Worm (Caenorhabditis elegans) whole organism, L4/young adult: ENCODE measurements around the gene aptf-2.
"Not testable (repeated sequence)": the region's sequence is repeated elsewhere in the genome, so short reads cannot be mapped to it uniquely, and the experiment has no call there.

ENCODE experiments used
- W03F9.2 ChIP-seq: fragments of 150-350 bp; optimal IDR thresholded peaks from 2 replicates; lab custom pipeline; 2014; ENCODE audit warnings: missing biosample characterization, missing genetic modification characterization
- dao-5 ChIP-seq: sonication (generic microtip); optimal IDR thresholded peaks from 2 replicates; lab custom pipeline; 2016; ENCODE audit warnings: missing genotype, missing genetic modification characterization, moderate library complexity, missing compliant biosample characterization
- him-1 ChIP-seq: sonication (generic microtip); optimal IDR thresholded peaks from 2 replicates; lab custom pipeline; 2016; ENCODE audit warnings: missing genotype, missing genetic modification reagents, missing genetic modification characterization, missing compliant biosample characterization

DNA sequence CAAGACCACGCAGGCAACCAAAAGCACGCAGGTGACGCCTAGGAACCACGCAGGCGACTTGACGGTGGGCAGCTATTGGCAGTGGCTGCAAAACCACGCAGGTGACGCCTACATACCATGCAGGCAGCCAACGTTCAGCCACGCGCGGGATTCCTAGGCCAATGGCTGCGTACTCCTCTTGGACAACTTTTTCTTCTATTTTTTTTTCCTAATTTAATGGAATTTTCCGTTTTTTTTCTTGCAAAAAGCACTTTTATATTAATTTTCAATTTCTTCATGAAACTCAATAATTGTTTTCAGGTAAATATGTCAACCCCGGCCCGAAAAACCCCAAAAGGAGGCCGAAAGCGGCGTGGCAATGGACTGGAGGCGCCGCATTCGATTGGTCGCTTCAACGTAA is 39.3 kb upstream of the aptf-2 start, which contains the start of gene Y38H8A.7:
- not testable (repeated sequence) for TF ChIP-seq W03F9.2 (tag; lab: Kevin White, UChicago); him-1 (tag; lab: Kevin White, UChicago); dao-5
